Fruit fly (Drosophila melanogaster) whole organism: ENCODE measurements around the gene CG31091.

Source experiments
- Dll ChIP-seq: fragments of >200 bp; optimal IDR thresholded peaks from 2 replicates; lab custom pipeline; 2017
- EcR ChIP-seq, 2 experiments: fragments of >200 bp; optimal IDR thresholded peaks; 2 replicates each; lab custom pipeline; 2017; ENCODE audit warnings: missing biosample characterization in 2 of 2, missing genetic modification characterization in 2 of 2, missing genetic modification reagents in 2 of 2
- pan ChIP-seq: fragments of >200 bp; optimal IDR thresholded peaks from 2 replicates; lab custom pipeline; 2017
- psq ChIP-seq: fragments of >200 bp; optimal IDR thresholded peaks from 2 replicates; lab custom pipeline; 2017
- usp ChIP-seq: fragments of >200 bp; optimal IDR thresholded peaks from 2 replicates; lab custom pipeline; 2017; ENCODE audit warnings: missing biosample characterization, missing genetic modification characterization, mixed read lengths

- TF ChIP-seq pan (no peak), psq (no peak), Dll (lab: Kevin White, UChicago) (no peak), usp (no peak), EcR (GFP tag; optimal IDR thresholded peaks at IDR 0.05; lab: Kevin White, UChicago) (no peak)
Observed at dm6 chr3R:25899690-25900089, at the start of gene CG31091.
